Fruit fly (Drosophila melanogaster) ovary, adult (tissue): Measurements from ENCODE around the gene Dph5.
A peak's percentile ranks its signal among the peaks of the same experiment; 100 is the strongest.

Source experiments
- CG17801 ChIP-seq: fragments of 200-800 bp; optimal IDR thresholded peaks from 2 replicates; lab custom pipeline; 2019; ENCODE audit warnings: missing biosample characterization, mild to moderate bottlenecking, missing genetic modification characterization, moderate library complexity; ENCODE audit not compliant: partially characterized antibody

The Dph5 gene

dm6 chr3R:22597344-22597954 is 14.4 kb upstream of the Dph5 start:
- peak; percentile 3 for TF ChIP-seq CG17801 (GFP tag; lab: Kevin White, UChicago)

dm6 chr3R:22596450-22596849 is 13.4 kb upstream of the Dph5 start:
- no peak for TF ChIP-seq CG17801 (GFP tag; lab: Kevin White, UChicago)

- TF ChIP-seq CG17801 (GFP tag; lab: Kevin White, UChicago): no peak
Measured at dm6 chr3R:22595293-22595868, 12.4 kb upstream of the Dph5 start.

dm6 chr3R:22594257-22594656 is 11.2 kb upstream of the Dph5 start:
- no peak for TF ChIP-seq CG17801 (GFP tag; lab: Kevin White, UChicago)

dm6 chr3R:22590668-22591275 is 7.7 kb upstream of the Dph5 start:
- no peak for TF ChIP-seq CG17801 (GFP tag; lab: Kevin White, UChicago)

dm6 chr3R:22589311-22589710 is 6.3 kb upstream of the Dph5 start:
- TF ChIP-seq CG17801 (GFP tag; lab: Kevin White, UChicago): no peak

- no peak for TF ChIP-seq CG17801 (GFP tag; lab: Kevin White, UChicago)
Measured at dm6 chr3R:22588756-22589155, 5.7 kb upstream of the Dph5 start.

- peak; percentile 74 for TF ChIP-seq CG17801 (GFP tag; lab: Kevin White, UChicago)
Measured at dm6 chr3R:22587419-22587963, 4.5 kb upstream of the Dph5 start, which contains the start of gene Efa6. Gene Efa6 (plus strand): TSS chr3R:22587755.

- TF ChIP-seq CG17801 (GFP tag; lab: Kevin White, UChicago): no peak
Measured at dm6 chr3R:22586525-22586924, 3.5 kb upstream of the Dph5 start, which contains the start of gene btn. Gene btn (minus strand): TSS chr3R:22586625.

dm6 chr3R:22584582-22584981 is 1.6 kb upstream of the Dph5 start, which contains the start of the genes CG33107 and CG6937:
Gene CG33107 (minus strand): TSS chr3R:22584718.
Gene CG6937 (plus strand): TSS chr3R:22584773.
- peak; percentile 28 for TF ChIP-seq CG17801 (GFP tag; lab: Kevin White, UChicago)

dm6 chr3R:22580546-22580945 is 2.5 kb downstream of the Dph5 start, which contains the start of gene CSN6:
Gene CSN6 (plus strand): TSS chr3R:22580773.
- TF ChIP-seq CG17801 (GFP tag; lab: Kevin White, UChicago): peak; percentile 6

dm6 chr3R:22576979-22577378 is 6.0 kb downstream of the Dph5 start:
- TF ChIP-seq CG17801 (GFP tag; lab: Kevin White, UChicago): no peak

- no peak for TF ChIP-seq CG17801 (GFP tag; lab: Kevin White, UChicago)
Measured at dm6 chr3R:22576096-22576697, 6.8 kb downstream of the Dph5 start.

dm6 chr3R:22573590-22573989 is 9.4 kb downstream of the Dph5 start:
- TF ChIP-seq CG17801 (GFP tag; lab: Kevin White, UChicago): no peak

dm6 chr3R:22569888-22570287 is 13.1 kb downstream of the Dph5 start, which contains the start of gene CG33110:
Gene CG33110 (plus strand): TSS chr3R:22570188.
- no peak for TF ChIP-seq CG17801 (GFP tag; lab: Kevin White, UChicago)
